Fruit fly (Drosophila melanogaster) whole organism, embryonic: Measurements from ENCODE around the gene aln.

Experiments
- ATbp ChIP-seq: fragments of 200-800 bp; sonication (Bioruptor generic); optimal IDR thresholded peaks from 2 replicates; lab custom pipeline; 2017; ENCODE audit warnings: missing biosample characterization, mild to moderate bottlenecking, missing genetic modification characterization, missing genetic modification reagents
- Asciz ChIP-seq: fragments of 200-800 bp; sonication (Bioruptor generic); optimal IDR thresholded peaks from 2 replicates; lab custom pipeline; 2017; ENCODE audit warnings: missing biosample characterization, mild to moderate bottlenecking, missing genetic modification characterization, missing genetic modification reagents
- Bdp1 ChIP-seq: fragments of 200-800 bp; sonication (Bioruptor generic); optimal IDR thresholded peaks from 3 replicates; lab custom pipeline; 2016; ENCODE audit warnings: missing biosample characterization, missing genetic modification characterization
- CG10959 ChIP-seq: fragments of 200-800 bp; sonication (Bioruptor generic); IDR thresholded peaks from 2 replicates; pipeline ENCODE4 v1.3.6; 2022; ENCODE audit warnings: missing biosample characterization, missing genetic modification characterization
- CG11695 ChIP-seq: fragments of 200-800 bp; sonication (Bioruptor generic); IDR thresholded peaks from 3 replicates; pipeline ENCODE4 v1.3.6; 2022; ENCODE audit warnings: missing biosample characterization, missing genetic modification characterization
- CG12299 ChIP-seq: fragments of 200-800 bp; sonication (Bioruptor generic); optimal IDR thresholded peaks from 2 replicates; lab custom pipeline; 2018; ENCODE audit warnings: missing biosample characterization, mild to moderate bottlenecking, missing genetic modification characterization
- CG1233 ChIP-seq: fragments of 200-800 bp; sonication (Bioruptor generic); optimal IDR thresholded peaks from 4 replicates; lab custom pipeline; 2018; ENCODE audit warnings: missing biosample characterization, mild to moderate bottlenecking, missing genetic modification characterization
- CG12391 ChIP-seq: fragments of 200-800 bp; sonication (Bioruptor generic); optimal IDR thresholded peaks from 3 replicates; lab custom pipeline; 2018; ENCODE audit warnings: missing biosample characterization, mild to moderate bottlenecking, missing genetic modification characterization, moderate library complexity
- CG15269 ChIP-seq: fragments of 200-800 bp; sonication (Bioruptor generic); optimal IDR thresholded peaks from 2 replicates; lab custom pipeline; 2018; ENCODE audit warnings: missing biosample characterization, mild to moderate bottlenecking, missing genetic modification characterization, moderate library complexity
- CG2712 ChIP-seq: fragments of 200-800 bp; optimal IDR thresholded peaks from 3 replicates; lab custom pipeline; 2019; ENCODE audit warnings: missing biosample characterization, mild to moderate bottlenecking, missing genetic modification characterization, moderate library complexity
- CG30431 ChIP-seq: fragments of 200-800 bp; sonication (Bioruptor generic); optimal IDR thresholded peaks from 2 replicates; lab custom pipeline; 2017; ENCODE audit warnings: missing biosample characterization, missing genetic modification characterization
- CG3065 ChIP-seq: fragments of 200-800 bp; sonication (Bioruptor generic); optimal IDR thresholded peaks from 2 replicates; lab custom pipeline; 2016; ENCODE audit warnings: missing biosample characterization, missing genetic modification characterization
- CG42726 ChIP-seq: fragments of 200-800 bp; sonication (Bioruptor generic); IDR thresholded peaks from 2 replicates; pipeline ENCODE4 v1.3.6; 2022; ENCODE audit warnings: missing biosample characterization, missing genetic modification characterization; ENCODE audit not compliant: partially characterized antibody
- CG4328 ChIP-seq: fragments of 200-800 bp; sonication (Bioruptor generic); optimal IDR thresholded peaks from 3 replicates; lab custom pipeline; 2017; ENCODE audit warnings: missing biosample characterization, missing genetic modification reagents, missing genetic modification characterization
- CG4617 ChIP-seq: fragments of 200-800 bp; sonication (Bioruptor generic); optimal IDR thresholded peaks from 3 replicates; lab custom pipeline; 2016; ENCODE audit warnings: missing biosample characterization, missing genetic modification characterization, borderline replicate concordance
- CG6683 ChIP-seq: fragments of 200-800 bp; sonication (Bioruptor generic); optimal IDR thresholded peaks from 2 replicates; lab custom pipeline; 2017; ENCODE audit warnings: missing biosample characterization, mild to moderate bottlenecking, missing genetic modification characterization, missing genetic modification reagents
- CG8281 ChIP-seq: fragments of 200-800 bp; sonication (Bioruptor generic); optimal IDR thresholded peaks from 2 replicates; lab custom pipeline; 2018; ENCODE audit warnings: missing biosample characterization, mild to moderate bottlenecking, missing genetic modification characterization, moderate library complexity
- CG8290 ChIP-seq, 3 experiments: fragments of 200-800 bp; sonication (Bioruptor generic); optimal IDR thresholded peaks; 2 replicates each; lab custom pipeline; 2016 to 2019; ENCODE audit warnings: missing biosample characterization in 3 of 3, missing genetic modification characterization in 3 of 3, mild to moderate bottlenecking in 2 of 3, moderate library complexity in 1 of 3
- CTCF ChIP-seq: fragments of 200-800 bp; sonication (Bioruptor generic); optimal IDR thresholded peaks from 2 replicates; lab custom pipeline; 2017; ENCODE audit warnings: missing biosample characterization, mild to moderate bottlenecking, missing genetic modification characterization, moderate library complexity
- Dad ChIP-seq: fragments of 200-800 bp; sonication (Bioruptor generic); optimal IDR thresholded peaks from 3 replicates; lab custom pipeline; 2016; ENCODE audit warnings: missing biosample characterization, missing genetic modification characterization
- Fer3 ChIP-seq: fragments of 200-800 bp; sonication (Bioruptor generic); optimal IDR thresholded peaks from 2 replicates; lab custom pipeline; 2018; ENCODE audit warnings: missing biosample characterization, mild to moderate bottlenecking, missing genetic modification characterization, moderate library complexity
- Hr51 ChIP-seq, 2 experiments: fragments of 200-800 bp; sonication (Bioruptor generic); optimal IDR thresholded peaks; 2 replicates in 1 of 2; 3 replicates in 1 of 2; lab custom pipeline; 2016 to 2018; ENCODE audit warnings: missing biosample characterization in 2 of 2, missing genetic modification characterization in 2 of 2, mild to moderate bottlenecking in 1 of 2, moderate library complexity in 1 of 2
- NC2β ChIP-seq: fragments of 200-800 bp; sonication (Bioruptor generic); optimal IDR thresholded peaks from 2 replicates; lab custom pipeline; 2016; ENCODE audit warnings: missing biosample characterization, missing genetic modification characterization
- Optix ChIP-seq: fragments of 200-800 bp; sonication (Bioruptor generic); IDR thresholded peaks from 3 replicates; pipeline ENCODE4 v1.3.6; 2022; ENCODE audit warnings: missing biosample characterization, missing genetic modification characterization
- PHDP ChIP-seq: fragments of 200-800 bp; sonication (Bioruptor generic); optimal IDR thresholded peaks from 3 replicates; lab custom pipeline; 2018; ENCODE audit warnings: missing biosample characterization, mild to moderate bottlenecking, missing genetic modification characterization, moderate library complexity
- Ptx1 ChIP-seq: fragments of 200-800 bp; sonication (Bioruptor generic); IDR thresholded peaks from 2 replicates; pipeline ENCODE4 v1.3.6; 2022; ENCODE audit warnings: missing biosample characterization, missing genetic modification characterization
- Rfx ChIP-seq: fragments of 200-800 bp; sonication (Bioruptor generic); IDR thresholded peaks from 2 replicates; pipeline ENCODE4 v1.3.6; 2022; ENCODE audit warnings: missing biosample characterization, missing genetic modification characterization
- Vsx1 ChIP-seq: fragments of 200-800 bp; sonication (Bioruptor generic); optimal IDR thresholded peaks from 2 replicates; lab custom pipeline; 2017; ENCODE audit warnings: missing biosample characterization, mild to moderate bottlenecking, missing genetic modification characterization, missing genetic modification reagents
- amos ChIP-seq: fragments of 200-800 bp; sonication (Bioruptor generic); IDR thresholded peaks from 2 replicates; pipeline ENCODE4 v1.3.6; 2022; ENCODE audit warnings: missing biosample characterization, missing genetic modification characterization; ENCODE audit not compliant: partially characterized antibody
- chif ChIP-seq, 2 experiments: fragments of 200-800 bp; sonication (Bioruptor generic); optimal IDR thresholded peaks; 3 replicates each; lab custom pipeline; 2016; ENCODE audit warnings: missing biosample characterization in 2 of 2, missing genetic modification characterization in 2 of 2
- cwo ChIP-seq: fragments of 200-800 bp; sonication (Bioruptor generic); optimal IDR thresholded peaks from 3 replicates; lab custom pipeline; 2017; ENCODE audit warnings: missing biosample characterization, missing genetic modification characterization, mild to moderate bottlenecking, moderate library complexity, missing genetic modification reagents
- dan ChIP-seq: fragments of 200-800 bp; sonication (Bioruptor generic); IDR thresholded peaks from 2 replicates; pipeline ENCODE4 v1.3.6; 2022; ENCODE audit warnings: missing biosample characterization, missing genetic modification characterization
- dati ChIP-seq: fragments of 200-800 bp; sonication (Bioruptor generic); IDR thresholded peaks from 2 replicates; pipeline ENCODE4 v1.3.6; 2022; ENCODE audit warnings: missing biosample characterization, missing genetic modification characterization
- dysf ChIP-seq: fragments of 200-800 bp; sonication (Bioruptor generic); IDR thresholded peaks from 3 replicates; pipeline ENCODE4 v1.3.6; 2022; ENCODE audit warnings: missing biosample characterization, missing genetic modification characterization
- ewg ChIP-seq: fragments of 200-800 bp; sonication (Bioruptor generic); optimal IDR thresholded peaks from 3 replicates; lab custom pipeline; 2017; ENCODE audit warnings: mild to moderate bottlenecking, missing biosample characterization, missing genetic modification reagents, missing genetic modification characterization
- jumu ChIP-seq: fragments of 200-800 bp; sonication (Bioruptor generic); optimal IDR thresholded peaks from 3 replicates; lab custom pipeline; 2016; ENCODE audit warnings: missing biosample characterization, missing genetic modification characterization
- kah ChIP-seq: fragments of 200-800 bp; sonication (Bioruptor generic); optimal IDR thresholded peaks from 2 replicates; lab custom pipeline; 2018; ENCODE audit warnings: missing biosample characterization, mild to moderate bottlenecking, missing genetic modification characterization
- kay ChIP-seq: fragments of 200-800 bp; sonication (Bioruptor generic); optimal IDR thresholded peaks from 2 replicates; lab custom pipeline; 2016; ENCODE audit warnings: missing biosample characterization, missing genetic modification characterization
- lmd ChIP-seq: fragments of 200-800 bp; sonication (Bioruptor generic); IDR thresholded peaks from 2 replicates; pipeline ENCODE4 v1.3.6; 2022; ENCODE audit warnings: missing biosample characterization, missing genetic modification characterization
- mirr ChIP-seq: fragments of 200-800 bp; sonication (Bioruptor generic); optimal IDR thresholded peaks from 3 replicates; lab custom pipeline; 2018; ENCODE audit warnings: missing biosample characterization, mild to moderate bottlenecking, missing genetic modification characterization
- nerfin-1 ChIP-seq: fragments of 200-800 bp; sonication (Bioruptor generic); optimal IDR thresholded peaks from 3 replicates; lab custom pipeline; 2019; ENCODE audit warnings: missing biosample characterization, mild to moderate bottlenecking, missing genetic modification characterization, moderate library complexity
- onecut ChIP-seq: fragments of 200-800 bp; sonication (Bioruptor generic); IDR thresholded peaks from 2 replicates; pipeline ENCODE4 v1.3.6; 2022; ENCODE audit warnings: missing biosample characterization, missing genetic modification characterization
- pum ChIP-seq: fragments of 200-800 bp; sonication (Bioruptor generic); optimal IDR thresholded peaks from 2 replicates; lab custom pipeline; 2016; ENCODE audit warnings: missing biosample characterization, missing genetic modification characterization
- scrt ChIP-seq: fragments of 200-800 bp; sonication (Bioruptor generic); optimal IDR thresholded peaks from 2 replicates; lab custom pipeline; 2018; ENCODE audit warnings: missing biosample characterization, mild to moderate bottlenecking, missing genetic modification characterization, moderate library complexity
- so ChIP-seq: fragments of 200-800 bp; sonication (Bioruptor generic); IDR thresholded peaks from 3 replicates; pipeline ENCODE4 v1.3.6; 2022; ENCODE audit warnings: missing biosample characterization, missing genetic modification characterization
- tap ChIP-seq: fragments of 200-800 bp; optimal IDR thresholded peaks from 3 replicates; lab custom pipeline; 2019; ENCODE audit warnings: missing biosample characterization, mild to moderate bottlenecking, missing genetic modification characterization, moderate library complexity
- tna ChIP-seq: fragments of 200-800 bp; sonication (Bioruptor generic); IDR thresholded peaks from 2 replicates; pipeline ENCODE4 v1.3.6; 2022; ENCODE audit warnings: missing biosample characterization, missing genetic modification characterization; ENCODE audit not compliant: partially characterized antibody
- toy ChIP-seq: fragments of 200-800 bp; sonication (Bioruptor generic); IDR thresholded peaks from 2 replicates; pipeline ENCODE4 v1.3.6; 2022; ENCODE audit warnings: missing biosample characterization, missing genetic modification characterization
- zen2 ChIP-seq: fragments of 200-800 bp; sonication (Bioruptor generic); IDR thresholded peaks from 3 replicates; pipeline ENCODE4 v1.3.6; 2022; ENCODE audit warnings: missing biosample characterization, missing genetic modification characterization; ENCODE audit not compliant: partially characterized antibody

The aln gene

DNA sequence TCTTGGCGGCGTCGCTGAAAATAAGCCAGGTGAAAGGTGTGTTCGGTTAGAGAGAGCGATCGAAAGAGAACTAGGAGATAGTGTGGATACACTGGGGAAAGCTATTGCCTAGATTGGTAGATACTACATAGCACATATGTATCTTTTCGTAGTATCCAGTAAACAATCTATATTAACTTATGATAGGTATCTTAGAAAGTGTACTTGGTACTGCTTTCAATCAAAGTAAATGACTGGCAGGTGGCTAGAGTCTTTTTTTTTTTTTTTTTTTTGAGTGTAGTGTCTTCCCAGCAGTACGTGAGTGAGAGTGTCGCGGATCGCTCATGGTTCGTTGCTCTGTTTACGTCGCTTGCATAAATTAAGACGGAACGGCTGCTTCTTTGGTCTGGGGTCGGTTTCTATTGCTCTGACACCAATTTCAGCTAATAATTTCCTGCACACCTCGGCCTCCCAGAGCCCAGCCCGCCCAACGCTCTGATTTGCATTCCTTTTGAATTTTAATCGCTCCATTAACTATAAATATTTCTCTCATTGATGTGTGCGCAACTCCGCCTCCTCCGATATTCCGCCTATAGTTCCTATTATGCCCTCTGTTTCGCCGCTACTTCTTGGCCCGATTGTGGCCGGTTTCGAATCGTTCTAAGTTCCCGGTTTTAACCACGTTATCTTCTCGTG lies 36.0 kb downstream of the aln start (continued):
- TF ChIP-seq CG4617 (GFP tag; lab: Kevin White, UChicago): no peak
- peak; percentile 78 for TF ChIP-seq lmd (GFP tag; lab: Robert Waterston, UW)
- TF ChIP-seq Bdp1: peak; percentile 26
- TF ChIP-seq tna (GFP tag; lab: Robert Waterston, UW): no peak
- TF ChIP-seq CG3065: no peak
- peak; percentile 35 for TF ChIP-seq Dad
- peak; percentile 10 for TF ChIP-seq CG8290 (GFP tag; optimal IDR thresholded peaks at IDR 0.05; lab: Kevin White, UChicago)
- TF ChIP-seq CG8290 (tag; optimal IDR thresholded peaks at IDR 0.05; lab: Kevin White, UChicago): no peak
- TF ChIP-seq toy (GFP tag; lab: Robert Waterston, UW): 0 out of 2 replicates have a peak, but pooled peaks have one; percentile 21
- TF ChIP-seq CG1233: peak; percentile 33
- peak; percentile 19 for TF ChIP-seq kah
- TF ChIP-seq ATbp: peak; percentile 81
- no peak for TF ChIP-seq Rfx
- peak; percentile 44; the same call in 1 of the 2 replicates for TF ChIP-seq dati (GFP tag; lab: Robert Waterston, UW)
- TF ChIP-seq Asciz (GFP tag; lab: Kevin White, UChicago): peak; percentile 73
- TF ChIP-seq zen2 (GFP tag; lab: Robert Waterston, UW): no peak
- peak; percentile 18 for TF ChIP-seq cwo
- no peak for TF ChIP-seq dan (GFP tag; lab: Robert Waterston, UW)
- TF ChIP-seq Ptx1: peak; percentile 62
- TF ChIP-seq CG4328 (GFP tag; lab: Kevin White, UChicago): no peak
- TF ChIP-seq CG30431: peak; percentile 15
- no peak for TF ChIP-seq CG6683 (GFP tag; lab: Kevin White, UChicago)
- no peak for TF ChIP-seq mirr (GFP tag; lab: Kevin White, UChicago)
- peak; percentile 4 for TF ChIP-seq scrt (GFP tag; lab: Kevin White, UChicago)
- peak; percentile 55 for TF ChIP-seq CG10959
- peak; percentile 60 for TF ChIP-seq CG12391 (tag; lab: Kevin White, UChicago)
- peak; percentile 34 for TF ChIP-seq tap
- TF ChIP-seq CG11695 (GFP tag; lab: Robert Waterston, UW): peak; percentile 23; the same call in 1 of the 3 replicates
- TF ChIP-seq so (GFP tag; lab: Robert Waterston, UW): no peak
- TF ChIP-seq Fer3: peak; percentile 27
- TF ChIP-seq pum (GFP tag; lab: Kevin White, UChicago): peak; percentile 73
- TF ChIP-seq nerfin-1 (tag; lab: Kevin White, UChicago): peak; percentile 53
- TF ChIP-seq CG15269: peak; percentile 25
- TF ChIP-seq CTCF (GFP tag; lab: Kevin White, UChicago): peak; percentile 31
- no peak for TF ChIP-seq CG12299 (tag; lab: Kevin White, UChicago)
- no peak for TF ChIP-seq amos
- TF ChIP-seq CG8281 (tag; lab: Kevin White, UChicago): peak; percentile 13
- no peak for TF ChIP-seq kay (GFP tag; lab: Kevin White, UChicago)
- TF ChIP-seq ewg (GFP tag; lab: Kevin White, UChicago): peak; percentile 64
- peak; percentile 74 for TF ChIP-seq CG2712 (tag; lab: Kevin White, UChicago)
- TF ChIP-seq CG42726 (GFP tag; lab: Robert Waterston, UW): no peak
- TF ChIP-seq Vsx1 (GFP tag; lab: Kevin White, UChicago): peak; percentile 20
- TF ChIP-seq chif (GFP tag; optimal IDR thresholded peaks at IDR 0.05; lab: Kevin White, UChicago): peak; percentile 61 to 67
- peak; percentile 33 for TF ChIP-seq NC2β
- peak; percentile 49 for TF ChIP-seq jumu (GFP tag; lab: Kevin White, UChicago)
- peak; percentile 34 for TF ChIP-seq onecut (GFP tag; lab: Robert Waterston, UW)
- peak; percentile 46; the same call in 2 of the 3 replicates for TF ChIP-seq Optix (GFP tag; lab: Robert Waterston, UW)
- TF ChIP-seq dysf: peak; percentile 59; the same call in 2 of the 3 replicates
- peak; percentile 57 for TF ChIP-seq PHDP (tag; lab: Kevin White, UChicago)
- TF ChIP-seq Hr51 (GFP tag; optimal IDR thresholded peaks at IDR 0.05; lab: Kevin White, UChicago): peak in 1 of 2 experiments; percentile 31
